Fruit fly (Drosophila melanogaster): Measurements from ENCODE around the gene otu.
A peak's percentile ranks its signal among the peaks of the same experiment; 100 is the strongest.

otu gene

DNA sequence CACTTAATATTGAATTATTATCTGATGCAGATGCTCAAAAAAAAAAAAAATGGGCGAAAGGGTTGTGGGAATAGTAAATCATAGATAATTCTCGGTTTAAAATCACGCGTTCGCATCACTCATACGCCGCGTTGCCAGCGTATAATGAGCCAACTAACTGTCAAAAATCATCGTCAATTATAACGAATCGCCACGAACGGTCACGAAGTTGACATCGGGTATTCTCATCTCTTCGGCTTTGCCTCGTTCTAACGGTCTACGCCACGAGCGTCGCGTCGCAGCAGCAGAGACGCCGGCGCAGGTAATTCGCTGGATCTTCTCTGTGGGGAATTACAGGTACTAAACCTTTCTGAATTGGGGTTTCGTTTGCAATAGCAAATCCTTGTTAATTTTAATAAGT, 12.0 kb upstream of the otu start:
- peak; percentile 13 for TF ChIP-seq Ets65A (GFP tag)
- TF ChIP-seq scrt (GFP tag; optimal IDR thresholded peaks at IDR 0.05) = no peak
- TF ChIP-seq CG1602 (GFP tag; optimal IDR thresholded peaks at IDR 0.05) = no peak
- TF ChIP-seq tap (tag; optimal IDR thresholded peaks at IDR 0.05) = no peak
- TF ChIP-seq CG7372 (GFP tag; IDR thresholded peaks at IDR 0.05) = peak; percentile 76
- peak; percentile 49 for TF ChIP-seq sens (GFP tag)
- no peak for TF ChIP-seq Trl (optimal IDR thresholded peaks at IDR 0.05)
- no peak for TF ChIP-seq Trl (GFP tag; optimal IDR thresholded peaks at IDR 0.05)
- no peak for TF ChIP-seq CG17186 (GFP tag; optimal IDR thresholded peaks at IDR 0.05)
- no peak for TF ChIP-seq CG8290 (GFP tag; optimal IDR thresholded peaks at IDR 0.05)
- peak in 1 of 2 experiments; percentile 28 for TF ChIP-seq CG8290 (tag; optimal IDR thresholded peaks at IDR 0.05)
- TF ChIP-seq Deaf1 (tag; optimal IDR thresholded peaks at IDR 0.05) = peak; percentile 94
- no peak for TF ChIP-seq MTF-1 (GFP tag; optimal IDR thresholded peaks at IDR 0.05; ENCODE audit: borderline replicate concordance)
- TF ChIP-seq exex (tag; optimal IDR thresholded peaks at IDR 0.05) = peak; percentile 38
- TF ChIP-seq Med (GFP tag) = peak; percentile 17

- no peak for TF ChIP-seq grn (GFP tag; optimal IDR thresholded peaks at IDR 0.05)
- no peak for TF ChIP-seq CG2202 (tag; optimal IDR thresholded peaks at IDR 0.05)
- no peak for TF ChIP-seq ewg (GFP tag; optimal IDR thresholded peaks at IDR 0.05)
- TF ChIP-seq hb (GFP tag; IDR thresholded peaks at IDR 0.05; ENCODE audit: partially characterized antibody) = no peak
- TF ChIP-seq tx (GFP tag; optimal IDR thresholded peaks at IDR 0.05) = no peak
- no peak for TF ChIP-seq CG6689 (GFP tag; IDR thresholded peaks at IDR 0.05)
- TF ChIP-seq h (optimal IDR thresholded peaks at IDR 0.05) = no peak
- TF ChIP-seq HmgD (GFP tag; optimal IDR thresholded peaks at IDR 0.05) = no peak
- TF ChIP-seq CG11696 (GFP tag; IDR thresholded peaks at IDR 0.05) = no peak
- TF ChIP-seq CG8359 (GFP tag; optimal IDR thresholded peaks at IDR 0.05; ENCODE audit: borderline replicate concordance) = no peak
- no peak for TF ChIP-seq z (GFP tag; IDR thresholded peaks at IDR 0.05)
- no peak for TF ChIP-seq CG9215 (GFP tag; IDR thresholded peaks at IDR 0.05)
- TF ChIP-seq ac (GFP tag; optimal IDR thresholded peaks at IDR 0.05) = no peak
- TF ChIP-seq sens-2 (GFP tag; IDR thresholded peaks at IDR 0.05) = no peak
- TF ChIP-seq bab2 (GFP tag; optimal IDR thresholded peaks at IDR 0.05) = peak; percentile 3
- no peak for TF ChIP-seq CG3407 (GFP tag; optimal IDR thresholded peaks at IDR 0.05)
- TF ChIP-seq pros (GFP tag; optimal IDR thresholded peaks at IDR 0.05) = no peak
- no peak for TF ChIP-seq chif (GFP tag; optimal IDR thresholded peaks at IDR 0.05)
- TF ChIP-seq CG11504 (tag; optimal IDR thresholded peaks at IDR 0.05) = peak; percentile 35
- peak; percentile 4 for TF ChIP-seq CG7839 (tag; optimal IDR thresholded peaks at IDR 0.05)
- no peak for TF ChIP-seq fu2 (GFP tag; optimal IDR thresholded peaks at IDR 0.05)
- no peak for TF ChIP-seq ci (GFP tag; IDR thresholded peaks at IDR 0.05)
- TF ChIP-seq crc (GFP tag; optimal IDR thresholded peaks at IDR 0.05) = no peak
- no peak for TF ChIP-seq Chrac-16 (GFP tag; optimal IDR thresholded peaks at IDR 0.05)
- no peak for TF ChIP-seq inv (GFP tag; IDR thresholded peaks at IDR 0.05; ENCODE audit: partially characterized antibody)
- no peak for TF ChIP-seq H15 (GFP tag; IDR thresholded peaks at IDR 0.05)
- no peak for TF ChIP-seq MTF-1 (GFP tag; optimal IDR thresholded peaks at IDR 0.05; ENCODE audit: borderline replicate concordance)
- no peak for TF ChIP-seq Gsc (GFP tag; IDR thresholded peaks at IDR 0.05)
- TF ChIP-seq lab (GFP tag; optimal IDR thresholded peaks at IDR 0.05) = peak; percentile 28
- no peak for TF ChIP-seq tll (GFP tag; optimal IDR thresholded peaks at IDR 0.05)
- no peak for TF ChIP-seq Vsx1 (GFP tag; optimal IDR thresholded peaks at IDR 0.05)
- TF ChIP-seq scrt (GFP tag; optimal IDR thresholded peaks at IDR 0.05) = no peak
- no peak for TF ChIP-seq CG11560 (tag; IDR thresholded peaks at IDR 0.05)
- no peak for TF ChIP-seq rib (GFP tag; IDR thresholded peaks at IDR 0.05)
- no peak for TF ChIP-seq chn (GFP tag; optimal IDR thresholded peaks at IDR 0.05)
- TF ChIP-seq sob (GFP tag; IDR thresholded peaks at IDR 0.05) = peak; percentile 24; the same call in 1 of the 2 replicates
- TF ChIP-seq CG12942 (GFP tag; optimal IDR thresholded peaks at IDR 0.05) = no peak
- no peak for TF ChIP-seq wek (GFP tag; optimal IDR thresholded peaks at IDR 0.05)
- no peak for TF ChIP-seq CG1529 (GFP tag; optimal IDR thresholded peaks at IDR 0.05)
These were observed 9.8 kb upstream of the otu start for dm6 chrX:8499151-8499550.
